Worm (Caenorhabditis elegans): Measurements from ENCODE around the gene Y81B9A.3.

- TF ChIP-seq egrh-3 (GFP tag; IDR thresholded peaks at IDR 0.05) (no peak), tbx-9 (tag; optimal IDR thresholded peaks at IDR 0.05; ENCODE audit: borderline replicate concordance) (no peak), pha-4 (tag; optimal IDR thresholded peaks at IDR 0.05) (no peak), F49E8.2 (tag; optimal IDR thresholded peaks at IDR 0.05; ENCODE audit: insufficient read depth) (no peak), aptf-2 (GFP tag; conservative IDR thresholded peaks at IDR 0.05) (no peak), dpl-1 (GFP tag; optimal IDR thresholded peaks at IDR 0.05) (no peak), Y79H2A.3 (GFP tag; conservative IDR thresholded peaks at IDR 0.05) (no peak), snpc-1.3 (tag; optimal IDR thresholded peaks at IDR 0.05; ENCODE audit: insufficient read depth) (no peak), nfya-1 (tag; optimal IDR thresholded peaks at IDR 0.05; ENCODE audit: borderline replicate concordance, insufficient read depth) (no peak), chd-7 (tag; optimal IDR thresholded peaks at IDR 0.05) (no peak)
Observed at ce11 chrX:9208933-9209332, 26.7 kb downstream of the Y81B9A.3 start.

Data from whole organism, young adult.